Fruit fly (Drosophila melanogaster): ENCODE data around the gene Boh2.

The Boh2 gene

DNA sequence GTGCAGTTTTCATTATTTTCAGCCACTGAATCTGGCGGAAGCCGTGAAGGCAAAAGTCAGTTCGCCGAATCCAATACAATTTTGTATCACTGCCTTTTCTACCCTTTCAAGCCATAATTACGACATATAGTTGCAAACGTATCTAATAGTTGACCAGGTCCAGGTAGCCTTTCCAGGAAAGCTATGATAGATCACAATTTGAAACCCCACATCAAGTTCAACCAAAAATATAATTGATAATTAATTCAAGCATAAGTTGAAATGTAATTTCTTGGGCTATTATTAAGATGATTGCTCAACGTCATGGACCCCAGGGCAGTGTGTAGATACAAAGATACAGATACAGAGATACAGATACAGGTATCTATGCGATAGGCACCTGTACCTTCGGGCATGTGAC, 17.4 kb downstream of the Boh2 start:
- no peak for TF ChIP-seq esn (GFP tag; optimal IDR thresholded peaks at IDR 0.05)
- peak; percentile 45 for TF ChIP-seq svp (GFP tag)
- TF ChIP-seq CG15336 (GFP tag; IDR thresholded peaks at IDR 0.05): no peak
- peak; percentile 5 for TF ChIP-seq CG10669 (GFP tag; optimal IDR thresholded peaks at IDR 0.05)
- TF ChIP-seq CG3032 (tag; optimal IDR thresholded peaks at IDR 0.05): peak; percentile 10
- TF ChIP-seq Eip78C (GFP tag): peak; percentile 63
- TF ChIP-seq CG11294 (GFP tag; IDR thresholded peaks at IDR 0.05): no peak
- TF ChIP-seq CG6276 (GFP tag; optimal IDR thresholded peaks at IDR 0.05): no peak

DNA sequence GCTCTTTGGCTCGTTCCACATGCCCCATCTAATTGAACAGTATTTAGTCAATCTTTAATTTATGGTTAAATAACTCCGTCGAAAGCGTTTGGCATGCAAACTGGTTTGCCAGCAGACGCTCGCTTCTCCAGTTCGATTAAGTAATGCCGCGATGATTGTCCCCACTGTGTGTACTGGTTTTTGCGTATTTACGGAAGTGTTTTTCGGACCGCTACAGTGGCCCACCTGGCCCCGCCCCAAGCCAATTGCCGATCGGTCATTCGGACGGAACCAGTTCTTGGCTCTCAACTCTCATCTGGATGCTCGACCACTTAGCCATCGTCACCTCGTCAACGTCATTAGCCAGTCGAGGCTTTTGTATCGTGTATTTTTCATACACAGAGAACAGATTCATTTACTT, 17.9 kb downstream of the Boh2 start:
- peak; percentile 69 for TF ChIP-seq vri (GFP tag; optimal IDR thresholded peaks at IDR 0.05)
- TF ChIP-seq svp (GFP tag): no peak
- TF ChIP-seq CG6854 (GFP tag; optimal IDR thresholded peaks at IDR 0.05): peak; percentile 55

DNA sequence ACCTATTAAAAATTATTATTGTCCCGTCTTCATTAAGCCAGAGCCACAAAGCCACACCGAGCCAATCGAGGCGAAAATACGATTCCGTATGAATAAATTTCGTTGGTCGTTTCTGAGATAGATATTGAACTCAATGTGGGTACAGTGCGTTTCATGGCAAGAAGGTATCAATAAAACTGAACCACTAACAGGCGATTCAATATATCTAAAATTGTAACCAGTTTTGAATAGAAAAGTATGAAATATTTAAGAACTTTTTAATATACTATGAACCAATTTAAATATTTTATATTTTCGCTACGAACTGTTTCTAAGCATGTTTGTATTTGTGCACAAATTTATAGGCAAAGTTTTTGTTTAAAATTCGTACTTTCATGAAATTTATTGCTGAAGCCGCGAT, 20.2 kb downstream of the Boh2 start:
- TF ChIP-seq Eip93F (GFP tag; optimal IDR thresholded peaks at IDR 0.05) (no peak), pdm3 (GFP tag; optimal IDR thresholded peaks at IDR 0.05) (no peak), Eip78C (GFP tag) (peak; percentile 24), eg (GFP tag; IDR thresholded peaks at IDR 0.05) (0 out of 3 replicates have a peak, but pooled peaks have one; percentile 14), salr (GFP tag; optimal IDR thresholded peaks at IDR 0.05) (no peak)

DNA sequence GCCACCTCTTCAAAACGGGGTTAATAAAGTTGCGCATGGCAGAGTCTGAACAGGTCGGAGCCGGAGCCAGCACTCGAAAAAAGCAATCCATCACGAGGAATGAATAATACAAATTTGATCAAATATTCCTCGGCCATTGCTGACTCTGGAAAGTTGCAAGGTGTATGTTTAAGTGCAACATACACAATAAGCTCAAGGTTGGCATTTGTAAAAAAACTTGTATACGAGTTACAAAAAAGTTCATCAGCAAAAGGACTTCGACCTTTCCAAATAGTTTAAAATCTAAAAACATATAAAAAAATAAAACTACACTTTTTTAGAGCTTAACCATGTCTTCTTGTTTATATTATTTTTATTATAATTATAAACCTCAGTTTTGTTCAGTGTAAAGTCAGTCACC, 21.9 kb downstream of the Boh2 start:
- TF ChIP-seq Ets96B (tag; optimal IDR thresholded peaks at IDR 0.05) (peak; percentile 18), CG8119 (GFP tag; IDR thresholded peaks at IDR 0.05) (peak; percentile 52; the same call in 2 of the 3 replicates), Smox (GFP tag; optimal IDR thresholded peaks at IDR 0.05) (no peak), net (GFP tag; optimal IDR thresholded peaks at IDR 0.05) (no peak), CG11902 (GFP tag; optimal IDR thresholded peaks at IDR 0.05) (no peak), cyc (GFP tag; optimal IDR thresholded peaks at IDR 0.05) (no peak), CG3032 (tag; optimal IDR thresholded peaks at IDR 0.05) (no peak), CG15336 (GFP tag; IDR thresholded peaks at IDR 0.05) (0 out of 2 replicates have a peak, but pooled peaks have one; percentile 32), fkh (GFP tag; optimal IDR thresholded peaks at IDR 0.05) (no peak), CG8319 (GFP tag; optimal IDR thresholded peaks at IDR 0.05) (no peak), fd59A (GFP tag; optimal IDR thresholded peaks at IDR 0.05) (no peak), ss (GFP tag; optimal IDR thresholded peaks at IDR 0.05) (no peak), CG8632 (GFP tag; optimal IDR thresholded peaks at IDR 0.05) (no peak), spab (GFP tag; optimal IDR thresholded peaks at IDR 0.05) (peak; percentile 6), Eip78C (GFP tag) (peak; percentile 66), achi (GFP tag; optimal IDR thresholded peaks at IDR 0.05) (peak; percentile 19), fd85E (GFP tag; optimal IDR thresholded peaks at IDR 0.05) (no peak), Gug (GFP tag; IDR thresholded peaks at IDR 0.05) (no peak), dac (GFP tag; optimal IDR thresholded peaks at IDR 0.05) (no peak), CG16779 (tag; optimal IDR thresholded peaks at IDR 0.05) (no peak), Hr4 (GFP tag; optimal IDR thresholded peaks at IDR 0.05) (peak; percentile 48), svp (GFP tag) (peak; percentile 48), CG6808 (GFP tag; optimal IDR thresholded peaks at IDR 0.05) (no peak), topi (GFP tag; optimal IDR thresholded peaks at IDR 0.05) (no peak), CG10631 (GFP tag; optimal IDR thresholded peaks at IDR 0.05) (peak; percentile 24), Met (GFP tag; optimal IDR thresholded peaks at IDR 0.05) (peak; percentile 5), dsx (GFP tag; optimal IDR thresholded peaks at IDR 0.05; ENCODE audit: poor library complexity, severe bottlenecking) (no peak), CG34406 (GFP tag; optimal IDR thresholded peaks at IDR 0.05) (peak; percentile 17), CG32006 (GFP tag; optimal IDR thresholded peaks at IDR 0.05) (peak; percentile 65), Hr38 (GFP tag; optimal IDR thresholded peaks at IDR 0.05) (no peak), Sox15 (GFP tag; optimal IDR thresholded peaks at IDR 0.05) (no peak), OdsH (GFP tag; optimal IDR thresholded peaks at IDR 0.05) (peak; percentile 29), eg (GFP tag; IDR thresholded peaks at IDR 0.05) (no peak), CG6792 (GFP tag; optimal IDR thresholded peaks at IDR 0.05) (no peak), Hr39 (GFP tag; optimal IDR thresholded peaks at IDR 0.05) (no peak), Sox14 (GFP tag; optimal IDR thresholded peaks at IDR 0.05) (no peak), CG6854 (GFP tag; optimal IDR thresholded peaks at IDR 0.05) (no peak), acj6 (GFP tag; optimal IDR thresholded peaks at IDR 0.05) (peak; percentile 36), Lpt (GFP tag; optimal IDR thresholded peaks at IDR 0.05) (no peak)
